Worm (Caenorhabditis elegans) whole organism, early embryonic: ENCODE data around the gene F46B3.23.

ENCODE experiments used
- F13C5.2 ChIP-seq: sonication (generic microtip); optimal IDR thresholded peaks from 2 replicates; lab custom pipeline; 2017; ENCODE audit warnings: mild to moderate bottlenecking, missing genetic modification characterization, inconsistent platforms, missing compliant biosample characterization
- ama-1 ChIP-seq: fragments of 150-350 bp; optimal IDR thresholded peaks from 2 replicates; lab custom pipeline; 2014
- ceh-36 ChIP-seq: sonication (generic microtip); optimal IDR thresholded peaks from 2 replicates; lab custom pipeline; 2016; ENCODE audit warnings: missing genetic modification characterization, inconsistent platforms, missing compliant biosample characterization
- ets-7 ChIP-seq: sonication (generic microtip); optimal IDR thresholded peaks from 2 replicates; lab custom pipeline; 2016; ENCODE audit warnings: missing genotype, missing genetic modification characterization, missing compliant biosample characterization
- flt-1 ChIP-seq: fragments of 200-800 bp; sonication (Bioruptor generic); IDR thresholded peaks from 2 replicates; pipeline ENCODE4 v1.3.6; 2022; ENCODE audit warnings: missing genetic modification characterization, missing compliant biosample characterization
- hmbx-1 ChIP-seq: sonication (generic microtip); optimal IDR thresholded peaks from 2 replicates; lab custom pipeline; 2016; ENCODE audit warnings: mild to moderate bottlenecking, missing genetic modification characterization, missing compliant biosample characterization
- hmg-4 ChIP-seq: fragments of 200-800 bp; sonication (Bioruptor generic); optimal IDR thresholded peaks from 2 replicates; lab custom pipeline; 2018; ENCODE audit warnings: mild to moderate bottlenecking, missing genetic modification characterization, missing compliant biosample characterization
- pes-1 ChIP-seq: fragments of 200-800 bp; sonication (Bioruptor generic); IDR thresholded peaks from 2 replicates; pipeline ENCODE4 v1.3.6; 2022; ENCODE audit warnings: missing genetic modification reagents, missing genetic modification characterization, missing compliant biosample characterization
- scrt-1 ChIP-seq: fragments of 200-800 bp; sonication (Bioruptor generic); IDR thresholded peaks from 2 replicates; pipeline ENCODE4 v1.3.6; 2022; ENCODE audit warnings: missing genetic modification characterization, missing compliant biosample characterization
- sea-1 ChIP-seq: fragments of 200-800 bp; sonication (Bioruptor generic); conservative IDR thresholded peaks from 2 replicates; pipeline ENCODE4 v1.3.6; 2022; ENCODE audit warnings: missing genetic modification characterization, missing compliant biosample characterization
- tbx-11 ChIP-seq: fragments of 200-800 bp; sonication (Bioruptor generic); IDR thresholded peaks from 2 replicates; pipeline ENCODE4 v1.3.6; 2022; ENCODE audit warnings: missing genetic modification characterization, missing compliant biosample characterization
- tbx-37 ChIP-seq: fragments of 200-800 bp; sonication (Bioruptor generic); conservative IDR thresholded peaks from 2 replicates; pipeline ENCODE4 v1.3.6; 2022; ENCODE audit warnings: missing genetic modification reagents, missing genetic modification characterization, missing compliant biosample characterization
- tra-4 ChIP-seq: sonication (generic microtip); optimal IDR thresholded peaks from 2 replicates; lab custom pipeline; 2017; ENCODE audit warnings: missing genetic modification characterization, missing compliant biosample characterization

DNA sequence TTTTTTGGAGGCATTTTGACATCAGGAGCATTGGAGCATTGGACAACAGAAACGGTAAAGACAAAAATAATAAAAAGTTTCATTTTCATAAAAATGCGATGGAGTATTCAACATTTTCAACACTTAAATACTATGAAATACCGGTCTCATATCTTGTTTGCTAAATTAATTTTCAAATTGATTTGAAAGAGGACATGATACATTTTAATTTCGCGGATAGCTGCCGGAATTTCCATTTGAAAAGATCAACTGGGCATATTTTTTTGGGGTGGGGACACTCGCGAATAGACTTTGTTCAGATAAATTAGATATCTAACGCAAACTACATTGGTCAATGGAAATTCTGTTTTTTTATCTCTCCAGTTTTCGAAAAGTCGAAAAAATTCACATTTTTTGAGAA is 11.8 kb downstream of the F46B3.23 start, which contains the start of gene F26F2.10:
- TF ChIP-seq flt-1 (GFP tag; lab: Robert Waterston, UW) (no peak), ama-1 (lab: Kevin White, UChicago) (no peak), tbx-37 (GFP tag; lab: Robert Waterston, UW) (no peak), hmbx-1 (no peak), sea-1 (no peak), pes-1 (GFP tag; lab: Robert Waterston, UW) (no peak), ceh-36 (tag; lab: Kevin White, UChicago) (no peak), hmg-4 (GFP tag; lab: Kevin White, UChicago) (no peak), F13C5.2 (tag; lab: Kevin White, UChicago) (no peak), scrt-1 (GFP tag; lab: Robert Waterston, UW) (no peak), tra-4 (tag; lab: Kevin White, UChicago) (no peak), tbx-11 (no peak), ets-7 (tag; lab: Kevin White, UChicago) (no peak)
